Worm (Caenorhabditis elegans): ENCODE results near the gene ceh-60.

DNA sequence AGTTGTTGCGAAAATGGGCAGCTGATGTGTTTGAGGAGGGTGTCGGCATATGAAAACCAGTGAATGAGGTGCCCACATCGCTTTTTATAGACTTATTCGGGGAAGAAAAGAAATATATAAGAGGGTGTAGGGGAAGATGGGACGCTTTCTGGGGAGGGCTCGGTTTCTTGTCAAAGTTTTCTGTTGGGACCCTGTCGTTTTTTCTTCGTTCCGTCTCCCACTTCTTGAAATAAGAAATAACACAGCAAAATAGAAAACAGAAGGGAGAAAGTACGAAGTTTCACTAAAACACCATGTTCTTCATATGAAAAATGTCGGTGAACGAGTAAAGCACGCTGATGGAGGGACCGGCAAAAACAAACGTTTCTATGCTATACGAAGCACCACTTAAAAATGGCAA is 39.7 kb upstream of the ceh-60 start, which contains the start of gene dop-3:
- TF ChIP-seq D2030.7 (GFP tag; IDR thresholded peaks at IDR 0.05) (no peak), let-526 (GFP tag; IDR thresholded peaks at IDR 0.05) (no peak), snpc-1.3 (tag; optimal IDR thresholded peaks at IDR 0.05; ENCODE audit: insufficient read depth) (no peak), snpc-3.4 (tag; optimal IDR thresholded peaks at IDR 0.05) (no peak)
